Worm (Caenorhabditis elegans): ENCODE measurements around the gene cest-1.2.

ce11 chrV:14141846-14142245 is 18.8 kb downstream of the cest-1.2 start:
- TF ChIP-seq unc-130 (tag; optimal IDR thresholded peaks at IDR 0.05) (no peak), C34B4.2 (tag; optimal IDR thresholded peaks at IDR 0.05) (no peak), unc-98 (GFP tag; IDR thresholded peaks at IDR 0.05) (no peak), ama-1 (optimal IDR thresholded peaks at IDR 0.05) (no peak), ztf-11 (tag; optimal IDR thresholded peaks at IDR 0.05) (no peak)

Measured in whole organism, L1 larva.